Worm (Caenorhabditis elegans) whole organism, young adult: ENCODE data around the gene F58A6.2.

ENCODE experiments used
- B0035.1 ChIP-seq: sonication (generic microtip); optimal IDR thresholded peaks from 2 replicates; lab custom pipeline; 2016; ENCODE audit warnings: missing genetic modification characterization, mild to moderate bottlenecking, missing compliant biosample characterization, missing genotype, missing genetic modification reagents
- B0261.1 ChIP-seq: sonication (generic microtip); optimal IDR thresholded peaks from 2 replicates; lab custom pipeline; 2016; ENCODE audit warnings: mild to moderate bottlenecking, missing genetic modification characterization, moderate library complexity, missing compliant biosample characterization
- F10E7.11 ChIP-seq: sonication (generic microtip); optimal IDR thresholded peaks from 2 replicates; lab custom pipeline; 2017; ENCODE audit warnings: mild to moderate bottlenecking, missing genetic modification characterization, moderate library complexity, missing compliant biosample characterization
- F23B12.7 ChIP-seq: sonication (generic microtip); optimal IDR thresholded peaks from 2 replicates; lab custom pipeline; 2017; ENCODE audit warnings: missing genetic modification characterization, mild to moderate bottlenecking, missing compliant biosample characterization, antibody characterized with exemption, moderate library complexity; ENCODE audit not compliant: insufficient read depth
- F49E8.2 ChIP-seq: sonication (generic microtip); optimal IDR thresholded peaks from 3 replicates; lab custom pipeline; 2017; ENCODE audit warnings: missing genetic modification characterization, mild to moderate bottlenecking, missing compliant biosample characterization, antibody characterized with exemption, moderate library complexity; ENCODE audit not compliant: insufficient read depth
- F52B5.7 ChIP-seq: sonication (generic microtip); optimal IDR thresholded peaks from 2 replicates; lab custom pipeline; 2016; ENCODE audit warnings: mild to moderate bottlenecking, missing genetic modification characterization, missing compliant biosample characterization
- F55B11.4 ChIP-seq: sonication (generic microtip); optimal IDR thresholded peaks from 2 replicates; lab custom pipeline; 2016; ENCODE audit warnings: missing compliant biosample characterization, missing genetic modification characterization, borderline replicate concordance; ENCODE audit not compliant: insufficient read depth
- K11D2.4 ChIP-seq: fragments of 200-800 bp; sonication (Bioruptor generic); IDR thresholded peaks from 2 replicates; pipeline ENCODE4 v1.3.6; 2022; ENCODE audit warnings: missing genetic modification reagents, missing genetic modification characterization, missing compliant biosample characterization
- K12H6.12 ChIP-seq: fragments of 200-800 bp; sonication (Bioruptor generic); optimal IDR thresholded peaks from 2 replicates; lab custom pipeline; 2018; ENCODE audit warnings: mild to moderate bottlenecking, missing genetic modification characterization, missing compliant biosample characterization
- T07F8.4 ChIP-seq: sonication (generic microtip); optimal IDR thresholded peaks from 2 replicates; lab custom pipeline; 2016; ENCODE audit warnings: mild to moderate bottlenecking, missing genetic modification characterization, moderate library complexity, missing compliant biosample characterization
- Y53F4B.3 ChIP-seq: fragments of 200-800 bp; sonication (Bioruptor generic); IDR thresholded peaks from 2 replicates; pipeline ENCODE4 v1.3.6; 2022; ENCODE audit warnings: missing genetic modification reagents, missing genetic modification characterization, missing compliant biosample characterization
- Y67H2A.10 ChIP-seq: fragments of 200-800 bp; sonication (Bioruptor generic); conservative IDR thresholded peaks from 2 replicates; pipeline ENCODE4 v1.3.6; 2022; ENCODE audit warnings: missing genetic modification reagents, missing genetic modification characterization, missing compliant biosample characterization
- Y79H2A.3 ChIP-seq: fragments of 200-800 bp; sonication (Bioruptor generic); conservative IDR thresholded peaks from 2 replicates; pipeline ENCODE4 v1.3.6; 2022; ENCODE audit warnings: missing genetic modification reagents, missing genetic modification characterization, missing compliant biosample characterization
- ZK185.1 ChIP-seq: sonication (generic microtip); optimal IDR thresholded peaks from 2 replicates; lab custom pipeline; 2016; ENCODE audit warnings: mild to moderate bottlenecking, missing genetic modification characterization, missing compliant biosample characterization; ENCODE audit not compliant: poor library complexity, severe bottlenecking
- ama-1 ChIP-seq, 3 experiments: fragments of 150-350 bp in 1 of 3; sonication (generic microtip) in 2 of 3; optimal IDR thresholded peaks; 2 replicates each; lab custom pipeline; 2014 to 2018; ENCODE audit warnings: missing biosample characterization in 2 of 3, missing genetic modification characterization in 2 of 3, missing genetic modification reagents in 2 of 3
- bed-2 ChIP-seq: fragments of 200-800 bp; sonication (Bioruptor generic); IDR thresholded peaks from 2 replicates; pipeline ENCODE4 v1.3.6; 2022; ENCODE audit warnings: missing genetic modification reagents, missing genetic modification characterization, missing compliant biosample characterization
- ccch-3 ChIP-seq: fragments of 200-800 bp; sonication (Bioruptor generic); optimal IDR thresholded peaks from 2 replicates; lab custom pipeline; 2018; ENCODE audit warnings: mild to moderate bottlenecking, missing genetic modification characterization, missing compliant biosample characterization
- cebp-2 ChIP-seq: fragments of 200-800 bp; sonication (Bioruptor generic); IDR thresholded peaks from 2 replicates; pipeline ENCODE4 v1.3.6; 2022; ENCODE audit warnings: missing genetic modification characterization, missing compliant biosample characterization
- chd-7 ChIP-seq: sonication (generic microtip); optimal IDR thresholded peaks from 2 replicates; lab custom pipeline; 2016; ENCODE audit warnings: mild to moderate bottlenecking, missing genetic modification characterization, moderate library complexity, missing compliant biosample characterization
- die-1 ChIP-seq: sonication (generic microtip); optimal IDR thresholded peaks from 2 replicates; lab custom pipeline; 2016; ENCODE audit warnings: missing genotype, mild to moderate bottlenecking, missing genetic modification characterization, missing compliant biosample characterization
- dpl-1 ChIP-seq: fragments of 150-350 bp; optimal IDR thresholded peaks from 2 replicates; lab custom pipeline; 2014; ENCODE audit warnings: missing biosample characterization, missing genetic modification reagents, missing genetic modification characterization
- efl-1 ChIP-seq: fragments of 150-350 bp; optimal IDR thresholded peaks from 2 replicates; lab custom pipeline; 2014; ENCODE audit warnings: missing biosample characterization, missing genetic modification reagents, missing genetic modification characterization
- egrh-3 ChIP-seq: fragments of 200-800 bp; sonication (Bioruptor generic); IDR thresholded peaks from 2 replicates; pipeline ENCODE4 v1.3.6; 2022; ENCODE audit warnings: missing genetic modification reagents, missing genetic modification characterization, missing compliant biosample characterization
- ekl-4 ChIP-seq: fragments of 200-800 bp; sonication (Bioruptor generic); IDR thresholded peaks from 2 replicates; pipeline ENCODE4 v1.3.6; 2022; ENCODE audit warnings: missing genetic modification reagents, missing genetic modification characterization, missing compliant biosample characterization
- lag-1 ChIP-seq: fragments of 200-800 bp; sonication (Bioruptor generic); IDR thresholded peaks from 2 replicates; pipeline ENCODE4 v1.3.6; 2022; ENCODE audit warnings: missing genetic modification reagents, missing genetic modification characterization, missing compliant biosample characterization
- let-607 ChIP-seq, 2 experiments: fragments of 200-800 bp in 1 of 2; sonication (Bioruptor generic) in 1 of 2; sonication (generic microtip) in 1 of 2; optimal IDR thresholded peaks; 2 replicates each; lab custom pipeline; 2016 to 2018; ENCODE audit warnings: mild to moderate bottlenecking in 2 of 2, missing compliant biosample characterization in 2 of 2, missing genetic modification characterization in 2 of 2, moderate library complexity in 2 of 2, missing genotype in 1 of 2
- lin-35 ChIP-seq, 3 experiments: fragments of 150-350 bp in 2 of 3; sonication (generic microtip) in 1 of 3; optimal IDR thresholded peaks; 2 replicates each; lab custom pipeline; 2014 to 2018; ENCODE audit warnings: missing biosample characterization in 3 of 3, missing genetic modification characterization in 3 of 3, missing genetic modification reagents in 3 of 3
- lin-40 ChIP-seq: sonication (generic microtip); optimal IDR thresholded peaks from 2 replicates; lab custom pipeline; 2016; ENCODE audit warnings: missing genetic modification characterization, mild to moderate bottlenecking, missing compliant biosample characterization, missing genotype, missing genetic modification reagents
- lin-54 ChIP-seq: fragments of 200-800 bp; sonication (Bioruptor generic); optimal IDR thresholded peaks from 2 replicates; lab custom pipeline; 2018; ENCODE audit warnings: mild to moderate bottlenecking, missing genetic modification characterization, missing compliant biosample characterization
- lir-1 ChIP-seq: fragments of 200-800 bp; sonication (Bioruptor generic); conservative IDR thresholded peaks from 2 replicates; pipeline ENCODE4 v1.3.6; 2022; ENCODE audit warnings: missing genetic modification reagents, missing genetic modification characterization, missing compliant biosample characterization
- madf-3 ChIP-seq: fragments of 200-800 bp; sonication (Bioruptor generic); IDR thresholded peaks from 2 replicates; pipeline ENCODE4 v1.3.6; 2022; ENCODE audit warnings: missing genetic modification reagents, missing genetic modification characterization, missing compliant biosample characterization
- madf-6 ChIP-seq: fragments of 200-800 bp; sonication (Bioruptor generic); IDR thresholded peaks from 2 replicates; pipeline ENCODE4 v1.3.6; 2022; ENCODE audit warnings: missing genetic modification reagents, missing genetic modification characterization, missing compliant biosample characterization
- mcd-1 ChIP-seq: fragments of 200-800 bp; sonication (Bioruptor generic); IDR thresholded peaks from 2 replicates; pipeline ENCODE4 v1.3.6; 2022; ENCODE audit warnings: missing genetic modification reagents, missing genetic modification characterization, missing compliant biosample characterization
- nfyb-1 ChIP-seq: fragments of 200-800 bp; sonication (Bioruptor generic); IDR thresholded peaks from 2 replicates; pipeline ENCODE4 v1.3.6; 2022; ENCODE audit warnings: missing genetic modification reagents, missing genetic modification characterization, missing compliant biosample characterization
- nhr-120 ChIP-seq: fragments of 200-800 bp; sonication (Bioruptor generic); IDR thresholded peaks from 2 replicates; pipeline ENCODE4 v1.3.6; 2022; ENCODE audit warnings: missing genetic modification characterization, missing compliant biosample characterization
- nhr-179 ChIP-seq: sonication (generic microtip); optimal IDR thresholded peaks from 2 replicates; lab custom pipeline; 2016; ENCODE audit warnings: mild to moderate bottlenecking, missing genetic modification characterization, missing compliant biosample characterization
- nhr-27 ChIP-seq: fragments of 200-800 bp; sonication (Bioruptor generic); optimal IDR thresholded peaks from 2 replicates; lab custom pipeline; 2018; ENCODE audit warnings: mild to moderate bottlenecking, missing genetic modification characterization, moderate library complexity, missing compliant biosample characterization
- nhr-90 ChIP-seq: sonication (generic microtip); optimal IDR thresholded peaks from 2 replicates; lab custom pipeline; 2016; ENCODE audit warnings: missing genotype, mild to moderate bottlenecking, missing genetic modification characterization, missing compliant biosample characterization
- pha-4 ChIP-seq: fragments of 150-350 bp; sonication (generic microtip); optimal IDR thresholded peaks from 2 replicates; lab custom pipeline; 2014; ENCODE audit warnings: missing biosample characterization, missing genetic modification reagents, missing genetic modification characterization
- rcor-1 ChIP-seq: fragments of 200-800 bp; sonication (Bioruptor generic); IDR thresholded peaks from 2 replicates; pipeline ENCODE4 v1.3.6; 2022; ENCODE audit warnings: missing genetic modification reagents, missing genetic modification characterization, missing compliant biosample characterization
- repo-1 ChIP-seq: sonication (generic microtip); optimal IDR thresholded peaks from 2 replicates; lab custom pipeline; 2017; ENCODE audit warnings: mild to moderate bottlenecking, missing genetic modification characterization, missing compliant biosample characterization
- snpc-1.3 ChIP-seq: sonication (generic microtip); optimal IDR thresholded peaks from 2 replicates; lab custom pipeline; 2017; ENCODE audit warnings: missing genetic modification characterization, mild to moderate bottlenecking, missing compliant biosample characterization, antibody characterized with exemption, moderate library complexity, missing genotype, missing genetic modification reagents; ENCODE audit not compliant: insufficient read depth
- snpc-4 ChIP-seq, 5 experiments: fragments of 150-350 bp in 1 of 5; sonication (generic microtip) in 4 of 5; optimal IDR thresholded peaks; 2 replicates each; lab custom pipeline; 2014 to 2018; ENCODE audit warnings: missing genetic modification characterization in 5 of 5, missing biosample characterization in 3 of 5, antibody characterized with exemption in 2 of 5, mild to moderate bottlenecking in 2 of 5, missing compliant biosample characterization in 2 of 5, missing genotype in 2 of 5, moderate library complexity in 2 of 5, missing genetic modification reagents in 1 of 5
- somi-1 ChIP-seq: fragments of 200-800 bp; sonication (Bioruptor generic); optimal IDR thresholded peaks from 2 replicates; lab custom pipeline; 2018; ENCODE audit warnings: mild to moderate bottlenecking, missing genetic modification characterization, missing compliant biosample characterization
- ztf-18 ChIP-seq: sonication (generic microtip); optimal IDR thresholded peaks from 2 replicates; lab custom pipeline; 2016; ENCODE audit warnings: missing genotype, mild to moderate bottlenecking, missing genetic modification characterization, missing compliant biosample characterization
- ztf-25 ChIP-seq: fragments of 200-800 bp; sonication (Bioruptor generic); IDR thresholded peaks from 2 replicates; pipeline ENCODE4 v1.3.6; 2022; ENCODE audit warnings: missing genetic modification reagents, missing genetic modification characterization, missing compliant biosample characterization
- ztf-6 ChIP-seq: fragments of 200-800 bp; sonication (Bioruptor generic); IDR thresholded peaks from 2 replicates; pipeline ENCODE4 v1.3.6; 2022; ENCODE audit warnings: missing genetic modification reagents, missing genetic modification characterization, missing compliant biosample characterization

The F58A6.2 gene

DNA sequence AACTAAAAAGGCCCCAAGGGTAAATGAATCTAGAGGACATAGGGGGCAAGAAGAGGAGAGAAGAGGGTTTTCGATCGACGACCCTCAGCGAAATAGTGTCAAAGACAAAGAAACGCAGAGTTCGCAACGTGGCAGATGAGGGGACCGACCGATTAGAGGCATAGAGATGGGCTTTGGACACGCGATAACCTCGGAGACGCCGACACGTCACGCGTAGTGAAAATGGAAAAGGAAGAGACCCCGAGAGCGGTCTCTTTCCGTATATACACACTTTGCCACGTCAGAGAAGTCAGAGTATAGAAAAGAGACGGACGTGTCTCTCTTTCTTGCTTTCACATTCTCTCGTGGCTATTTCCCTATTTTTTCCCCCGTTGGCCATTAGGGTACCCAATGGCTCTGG, 45.0 kb downstream of the F58A6.2 start (continued):
- TF ChIP-seq ccch-3 (GFP tag; lab: Kevin White, UChicago) (no peak), chd-7 (peak; percentile 70), repo-1 (tag; lab: Kevin White, UChicago) (peak; percentile 55), Y53F4B.3 (GFP tag; lab: Robert Waterston, UW) (no peak), mcd-1 (GFP tag; lab: Robert Waterston, UW) (peak; percentile 25; the same call in 1 of the 2 replicates), nhr-90 (peak; percentile 16), K12H6.12 (peak; percentile 51), nhr-27 (tag; lab: Kevin White, UChicago) (no peak), F49E8.2 (tag; lab: Kevin White, UChicago) (no peak), efl-1 (GFP tag; lab: Kevin White, UChicago) (no peak), B0261.1 (tag; lab: Kevin White, UChicago) (no peak), ekl-4 (no peak), F55B11.4 (tag; lab: Kevin White, UChicago) (no peak), ztf-6 (no peak), F23B12.7 (tag; lab: Kevin White, UChicago) (no peak), dpl-1 (GFP tag; lab: Kevin White, UChicago) (no peak), rcor-1 (GFP tag; lab: Robert Waterston, UW) (no peak; the same call in 1 of the 2 replicates), Y67H2A.10 (GFP tag; lab: Robert Waterston, UW) (no peak), ZK185.1 (peak; percentile 47), F52B5.7 (tag; lab: Kevin White, UChicago) (peak; percentile 32), snpc-1.3 (tag; lab: Kevin White, UChicago) (no peak), lin-40 (peak; percentile 58), madf-3 (GFP tag; lab: Robert Waterston, UW) (no peak), cebp-2 (no peak), bed-2 (GFP tag; lab: Robert Waterston, UW) (no peak), lin-54 (GFP tag; lab: Kevin White, UChicago) (peak; percentile 2), snpc-4 (GFP tag; optimal IDR thresholded peaks at IDR 0.05; lab: Kevin White, UChicago) (no peak), snpc-4 (tag; optimal IDR thresholded peaks at IDR 0.05; lab: Kevin White, UChicago) (peak in 3 of 4 experiments; percentile 31 to 54 (median 38)), lin-35 (GFP tag; optimal IDR thresholded peaks at IDR 0.05; lab: Kevin White, UChicago) (peak in 1 of 3 experiments; percentile 50), nhr-120 (GFP tag; lab: Robert Waterston, UW) (no peak), T07F8.4 (no peak), lag-1 (GFP tag; lab: Robert Waterston, UW) (no peak), K11D2.4 (GFP tag; lab: Robert Waterston, UW) (peak; percentile 31; the same call in 1 of the 2 replicates), B0035.1 (tag; lab: Kevin White, UChicago) (no peak), let-607 (tag; optimal IDR thresholded peaks at IDR 0.05; lab: Kevin White, UChicago) (peak; percentile 47 to 89), ama-1 (optimal IDR thresholded peaks at IDR 0.05; lab: Kevin White, UChicago) (no peak), ama-1 (GFP tag; optimal IDR thresholded peaks at IDR 0.05; lab: Kevin White, UChicago) (no peak), egrh-3 (GFP tag; lab: Robert Waterston, UW) (no peak), nfyb-1 (GFP tag; lab: Robert Waterston, UW) (peak; percentile 81), Y79H2A.3 (GFP tag; lab: Robert Waterston, UW) (no peak), F10E7.11 (tag; lab: Kevin White, UChicago) (no peak), die-1 (tag; lab: Kevin White, UChicago) (peak; percentile 46), ztf-25 (no peak), madf-6 (no peak), ztf-18 (peak; percentile 26), pha-4 (tag; lab: Kevin White, UChicago) (no peak), nhr-179 (tag; lab: Kevin White, UChicago) (no peak), lir-1 (GFP tag; lab: Robert Waterston, UW) (0 out of 2 replicates have a peak, but pooled peaks have one; percentile 29), somi-1 (peak; percentile 64)
